Fruit fly (Drosophila melanogaster): ENCODE results near the gene Vml.
A peak's percentile ranks its signal among the peaks of the same experiment; 100 is the strongest.

Vml gene

dm6 chrX:2301613-2302522 lies 26.2 kb downstream of the Vml start (continued):
- peak; percentile 45 for TF ChIP-seq CG4707 (GFP tag; optimal IDR thresholded peaks at IDR 0.05)
- TF ChIP-seq sens (GFP tag): peak; percentile 98
- peak; percentile 82 for TF ChIP-seq Oaz (GFP tag; IDR thresholded peaks at IDR 0.05)
- peak; percentile 30 for TF ChIP-seq en (GFP tag; optimal IDR thresholded peaks at IDR 0.05)
- peak in 1 of 2 experiments; percentile 34 for TF ChIP-seq crp (GFP tag; optimal IDR thresholded peaks at IDR 0.05)
- peak; percentile 23; the same call in 1 of the 3 replicates for TF ChIP-seq CG6175 (GFP tag; IDR thresholded peaks at IDR 0.05)
- peak in 1 of 3 experiments; percentile 75 for TF ChIP-seq lola (GFP tag; optimal IDR thresholded peaks at IDR 0.05)
- TF ChIP-seq NC2α (GFP tag; optimal IDR thresholded peaks at IDR 0.05): peak; percentile 62
- TF ChIP-seq Doc3 (GFP tag; IDR thresholded peaks at IDR 0.05; ENCODE audit: partially characterized antibody): no peak
- TF ChIP-seq nerfin-2 (GFP tag; IDR thresholded peaks at IDR 0.05; ENCODE audit: partially characterized antibody): no peak
- TF ChIP-seq CG9609 (GFP tag; optimal IDR thresholded peaks at IDR 0.05): peak; percentile 86
- peak; percentile 80 for TF ChIP-seq esg (GFP tag; conservative IDR thresholded peaks at IDR 0.05)
- peak; percentile 86 for TF ChIP-seq CG18599 (GFP tag; optimal IDR thresholded peaks at IDR 0.05)
- TF ChIP-seq Ptx1 (GFP tag; IDR thresholded peaks at IDR 0.05): peak; percentile 91
- peak; percentile 89 for TF ChIP-seq CG11695 (GFP tag; IDR thresholded peaks at IDR 0.05)
- TF ChIP-seq CG2678 (tag; optimal IDR thresholded peaks at IDR 0.05): peak; percentile 89
- TF ChIP-seq Rfx (GFP tag; IDR thresholded peaks at IDR 0.05): peak; percentile 79
- no peak for TF ChIP-seq CG13287 (GFP tag; IDR thresholded peaks at IDR 0.05; ENCODE audit: partially characterized antibody)
- TF ChIP-seq ewg (GFP tag; optimal IDR thresholded peaks at IDR 0.05): peak; percentile 75
- 0 out of 3 replicates have a peak, but pooled peaks have one; percentile 73 for TF ChIP-seq gce (GFP tag; IDR thresholded peaks at IDR 0.05)
- no peak; the same call in 1 of the 2 replicates for TF ChIP-seq GATAe (GFP tag; conservative IDR thresholded peaks at IDR 0.05)
- peak in 1 of 2 experiments; percentile 96 for TF ChIP-seq eve (GFP tag; optimal IDR thresholded peaks at IDR 0.05)
- peak; percentile 69 for TF ChIP-seq CG17186 (GFP tag; optimal IDR thresholded peaks at IDR 0.05)
- TF ChIP-seq CG7987 (GFP tag; optimal IDR thresholded peaks at IDR 0.05): peak; percentile 52
- TF ChIP-seq Camta (GFP tag; optimal IDR thresholded peaks at IDR 0.05): peak; percentile 68
- peak; percentile 81 for TF ChIP-seq CG12769 (tag; optimal IDR thresholded peaks at IDR 0.05)
- TF ChIP-seq CG4424 (GFP tag; optimal IDR thresholded peaks at IDR 0.05): peak; percentile 79
- peak; percentile 91 for TF ChIP-seq vvl (GFP tag; IDR thresholded peaks at IDR 0.05)
- TF ChIP-seq CG9215 (GFP tag; IDR thresholded peaks at IDR 0.05): peak; percentile 70; the same call in 1 of the 2 replicates
- TF ChIP-seq Sry-β (GFP tag; optimal IDR thresholded peaks at IDR 0.05): no peak
- no peak for TF ChIP-seq knrl (GFP tag; IDR thresholded peaks at IDR 0.05; ENCODE audit: partially characterized antibody)
- TF ChIP-seq CG2889 (GFP tag; IDR thresholded peaks at IDR 0.05): peak; percentile 51; the same call in 1 of the 3 replicates
- peak; percentile 91 for TF ChIP-seq CG7839 (tag; optimal IDR thresholded peaks at IDR 0.05)
- TF ChIP-seq CG7556 (GFP tag; optimal IDR thresholded peaks at IDR 0.05): peak; percentile 78
- no peak for TF ChIP-seq HLH4C (GFP tag; IDR thresholded peaks at IDR 0.05; ENCODE audit: partially characterized antibody)
- 0 out of 2 replicates have a peak, but pooled peaks have one; percentile 18 for TF ChIP-seq CG43689 (GFP tag; IDR thresholded peaks at IDR 0.05)
- TF ChIP-seq gcm (GFP tag; optimal IDR thresholded peaks at IDR 0.05): peak; percentile 76
- TF ChIP-seq CG6813 (GFP tag; optimal IDR thresholded peaks at IDR 0.05): peak; percentile 74
- 0 out of 2 replicates have a peak, but pooled peaks have one; percentile 48 for TF ChIP-seq ham (GFP tag; IDR thresholded peaks at IDR 0.05)
- TF ChIP-seq CG8944 (GFP tag; optimal IDR thresholded peaks at IDR 0.05): peak; percentile 81
- peak in 1 of 2 experiments; percentile 56 for TF ChIP-seq Hr78 (GFP tag; optimal IDR thresholded peaks at IDR 0.05)
- peak; percentile 50 for TF ChIP-seq CG10543 (GFP tag; optimal IDR thresholded peaks at IDR 0.05)
- no peak for TF ChIP-seq pita (GFP tag; optimal IDR thresholded peaks at IDR 0.05)
- TF ChIP-seq ftz-f1 (GFP tag; optimal IDR thresholded peaks at IDR 0.05): no peak
- no peak for TF ChIP-seq Tbp (GFP tag; optimal IDR thresholded peaks at IDR 0.05)
- peak; percentile 60 for TF ChIP-seq schlank (tag; optimal IDR thresholded peaks at IDR 0.05)

Measured in whole organism, embryonic.